Fruit fly (Drosophila melanogaster) whole organism, wandering third instar larva: ENCODE data around the gene Taf3.

Source experiments
- Jra ChIP-seq: sonication (Bioruptor generic); optimal IDR thresholded peaks from 2 replicates; lab custom pipeline; 2016; ENCODE audit warnings: missing biosample characterization, missing genetic modification characterization
- Myc ChIP-seq: fragments of >200 bp; optimal IDR thresholded peaks from 2 replicates; lab custom pipeline; 2017
- brk ChIP-seq: fragments of 200-800 bp; sonication (Bioruptor generic); optimal IDR thresholded peaks from 2 replicates; lab custom pipeline; 2016; ENCODE audit warnings: missing biosample characterization, mild to moderate bottlenecking, missing genetic modification characterization
- dl ChIP-seq, 2 experiments: fragments of 175-275, 200-275 bp in 1 of 2; fragments of 200-275 bp in 1 of 2; sonication (Bioruptor generic); optimal IDR thresholded peaks; lab custom pipeline; 2018; ENCODE audit warnings: mild to moderate bottlenecking in 2 of 2, missing biosample characterization in 2 of 2, missing genetic modification characterization in 2 of 2, moderate library complexity in 2 of 2; ENCODE audit not compliant: partially characterized antibody in 2 of 2, insufficient read depth in 1 of 2
- fru ChIP-seq: fragments of 200-800 bp; sonication (Bioruptor generic); optimal IDR thresholded peaks from 3 replicates; lab custom pipeline; 2016; ENCODE audit warnings: missing biosample characterization, mild to moderate bottlenecking, missing genetic modification characterization
- usp ChIP-seq: fragments of >200 bp; optimal IDR thresholded peaks from 2 replicates; lab custom pipeline; 2017; ENCODE audit warnings: missing biosample characterization, missing genetic modification characterization

DNA sequence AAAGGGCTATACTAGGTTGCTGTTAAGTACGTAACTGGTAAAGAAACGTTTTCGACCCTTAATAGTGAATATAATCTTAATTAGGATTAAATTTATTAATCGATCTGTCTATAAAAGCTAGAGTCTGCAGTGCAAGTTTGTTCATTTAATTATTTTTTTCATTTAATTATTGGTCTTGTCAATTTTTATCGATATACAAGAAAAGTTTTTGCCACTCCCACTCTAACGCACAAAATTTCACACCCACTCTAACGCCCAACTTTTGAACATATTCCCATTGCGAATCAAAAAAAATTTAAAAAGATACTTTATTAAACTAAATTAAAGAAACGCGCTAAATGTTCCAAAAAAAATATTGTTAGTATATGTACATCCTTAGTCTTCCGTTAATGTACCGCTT is 18.5 kb downstream of the Taf3 start:
- TF ChIP-seq usp (GFP tag; lab: Kevin White, UChicago): no peak
- no peak for TF ChIP-seq Myc
- no peak for TF ChIP-seq fru (GFP tag; lab: Kevin White, UChicago)
- no peak for TF ChIP-seq dl (GFP tag; optimal IDR thresholded peaks at IDR 0.05; lab: Kevin White, UChicago; ENCODE audit: insufficient read depth in 1 of 2, partially characterized antibody in 2 of 2)
- TF ChIP-seq brk (GFP tag; lab: Kevin White, UChicago): no peak
- TF ChIP-seq Jra: no peak
